Worm (Caenorhabditis elegans) whole organism, L2 larva: ENCODE data around the gene tmem-24.

Experiments
- C34F6.9 ChIP-seq: fragments of 150-350 bp; optimal IDR thresholded peaks from 2 replicates; lab custom pipeline; 2014; ENCODE audit warnings: missing biosample characterization, missing genetic modification characterization
- R02D3.7 ChIP-seq: fragments of 150-350 bp; optimal IDR thresholded peaks from 2 replicates; lab custom pipeline; 2014; ENCODE audit warnings: missing biosample characterization, missing genetic modification characterization
- Y55F3AM.14 ChIP-seq: fragments of 200-800 bp; sonication (Bioruptor generic); optimal IDR thresholded peaks from 2 replicates; lab custom pipeline; 2018; ENCODE audit warnings: mild to moderate bottlenecking, missing genetic modification characterization, missing compliant biosample characterization
- ZK546.5 ChIP-seq: sonication (generic microtip); optimal IDR thresholded peaks from 2 replicates; lab custom pipeline; 2017; ENCODE audit warnings: missing biosample characterization, missing genetic modification characterization
- alr-1 ChIP-seq: fragments of 150-350 bp; optimal IDR thresholded peaks from 2 replicates; lab custom pipeline; 2014; ENCODE audit warnings: missing biosample characterization, missing genetic modification characterization
- aly-2 ChIP-seq: fragments of 150-350 bp; optimal IDR thresholded peaks from 2 replicates; lab custom pipeline; 2014; ENCODE audit warnings: missing biosample characterization, missing genetic modification characterization
- ama-1 ChIP-seq: fragments of 150-350 bp; optimal IDR thresholded peaks from 2 replicates; lab custom pipeline; 2018; ENCODE audit warnings: inconsistent platforms
- blmp-1 ChIP-seq: sonication (generic microtip); optimal IDR thresholded peaks from 2 replicates; lab custom pipeline; 2017; ENCODE audit warnings: missing genetic modification characterization, mild to moderate bottlenecking, missing compliant biosample characterization, antibody characterized with exemption, moderate library complexity; ENCODE audit not compliant: insufficient read depth
- crh-2 ChIP-seq: sonication (generic microtip); optimal IDR thresholded peaks from 2 replicates; lab custom pipeline; 2017; ENCODE audit warnings: missing biosample characterization, missing genetic modification characterization
- dmd-4 ChIP-seq: sonication (generic microtip); optimal IDR thresholded peaks from 2 replicates; lab custom pipeline; 2017; ENCODE audit warnings: missing biosample characterization, missing genetic modification characterization
- egl-27 ChIP-seq: sonication (generic microtip); optimal IDR thresholded peaks from 3 replicates; lab custom pipeline; 2017; ENCODE audit warnings: missing biosample characterization, missing genetic modification reagents, missing genetic modification characterization
- elt-1 ChIP-seq: fragments of 150-350 bp; optimal IDR thresholded peaks from 2 replicates; lab custom pipeline; 2014; ENCODE audit warnings: missing biosample characterization, missing genetic modification characterization
- fos-1 ChIP-seq: fragments of 150-350 bp; optimal IDR thresholded peaks from 2 replicates; lab custom pipeline; 2014; ENCODE audit warnings: missing biosample characterization, missing genetic modification characterization
- gmeb-1 ChIP-seq: fragments of 150-350 bp; optimal IDR thresholded peaks from 2 replicates; lab custom pipeline; 2014; ENCODE audit warnings: missing biosample characterization, missing genetic modification characterization
- lin-11 ChIP-seq: fragments of 150-350 bp; sonication (generic microtip); optimal IDR thresholded peaks from 2 replicates; lab custom pipeline; 2014; ENCODE audit warnings: missing biosample characterization, missing genetic modification characterization, inconsistent platforms, mixed read lengths
- lin-39 ChIP-seq: fragments of 150-350 bp; optimal IDR thresholded peaks from 2 replicates; lab custom pipeline; 2014; ENCODE audit warnings: missing biosample characterization, missing genetic modification reagents, missing genetic modification characterization
- mab-5 ChIP-seq: fragments of 150-350 bp; optimal IDR thresholded peaks from 2 replicates; lab custom pipeline; 2014; ENCODE audit warnings: missing biosample characterization, missing genetic modification characterization
- mbf-1 ChIP-seq: sonication (generic microtip); optimal IDR thresholded peaks from 2 replicates; lab custom pipeline; 2017; ENCODE audit warnings: missing biosample characterization, missing genetic modification characterization
- mdl-1 ChIP-seq, 2 experiments: fragments of 150-350 bp in 1 of 2; sonication (generic microtip) in 1 of 2; optimal IDR thresholded peaks; 2 replicates each; lab custom pipeline; 2017; ENCODE audit warnings: missing biosample characterization in 2 of 2, missing genetic modification characterization in 2 of 2
- nhr-10 ChIP-seq: sonication (generic microtip); optimal IDR thresholded peaks from 2 replicates; lab custom pipeline; 2017; ENCODE audit warnings: missing biosample characterization, missing genetic modification characterization
- nhr-11 ChIP-seq: fragments of 150-350 bp; optimal IDR thresholded peaks from 2 replicates; lab custom pipeline; 2014; ENCODE audit warnings: missing biosample characterization, missing genetic modification characterization
- nhr-12 ChIP-seq: fragments of 150-350 bp; optimal IDR thresholded peaks from 2 replicates; lab custom pipeline; 2014; ENCODE audit warnings: missing biosample characterization, missing genetic modification characterization
- nhr-129 ChIP-seq: fragments of 150-350 bp; optimal IDR thresholded peaks from 2 replicates; lab custom pipeline; 2014; ENCODE audit warnings: missing biosample characterization, missing genetic modification characterization
- nhr-21 ChIP-seq: fragments of 150-350 bp; optimal IDR thresholded peaks from 2 replicates; lab custom pipeline; 2014; ENCODE audit warnings: missing biosample characterization, missing genetic modification characterization
- nhr-23 ChIP-seq: fragments of 150-350 bp; optimal IDR thresholded peaks from 2 replicates; lab custom pipeline; 2014; ENCODE audit warnings: missing biosample characterization, missing genetic modification reagents, missing genetic modification characterization
- nhr-237 ChIP-seq: fragments of 150-350 bp; optimal IDR thresholded peaks from 2 replicates; lab custom pipeline; 2014; ENCODE audit warnings: missing biosample characterization, missing genetic modification characterization
- nhr-25 ChIP-seq: fragments of 150-350 bp; sonication (generic microtip); optimal IDR thresholded peaks from 3 replicates; lab custom pipeline; 2014; ENCODE audit warnings: missing biosample characterization, missing genetic modification characterization
- nhr-77 ChIP-seq: fragments of 150-350 bp; optimal IDR thresholded peaks from 2 replicates; lab custom pipeline; 2014; ENCODE audit warnings: missing biosample characterization, missing genetic modification characterization
- peb-1 ChIP-seq: fragments of 150-350 bp; optimal IDR thresholded peaks from 2 replicates; lab custom pipeline; 2014; ENCODE audit warnings: missing biosample characterization, missing genetic modification characterization
- sem-4 ChIP-seq: fragments of 150-350 bp; optimal IDR thresholded peaks from 2 replicates; lab custom pipeline; 2014; ENCODE audit warnings: missing biosample characterization, missing genetic modification reagents, missing genetic modification characterization
- skn-1 ChIP-seq: sonication (generic microtip); optimal IDR thresholded peaks from 2 replicates; lab custom pipeline; 2017; ENCODE audit warnings: missing biosample characterization, missing genetic modification characterization
- sma-3 ChIP-seq: sonication (generic microtip); optimal IDR thresholded peaks from 2 replicates; lab custom pipeline; 2016; ENCODE audit warnings: missing genetic modification reagents, missing genetic modification characterization, missing compliant biosample characterization
- snpc-4 ChIP-seq: fragments of 150-350 bp; optimal IDR thresholded peaks from 2 replicates; lab custom pipeline; 2014; ENCODE audit warnings: missing biosample characterization, missing genetic modification characterization
- unc-55 ChIP-seq: fragments of 150-350 bp; sonication (generic microtip); optimal IDR thresholded peaks from 3 replicates; lab custom pipeline; 2014; ENCODE audit warnings: missing biosample characterization, missing genetic modification reagents, missing genetic modification characterization
- unc-62 ChIP-seq: fragments of 150-350 bp; optimal IDR thresholded peaks from 2 replicates; lab custom pipeline; 2014; ENCODE audit warnings: missing biosample characterization, missing genetic modification reagents, missing genetic modification characterization
- zag-1 ChIP-seq: fragments of 150-350 bp; optimal IDR thresholded peaks from 2 replicates; lab custom pipeline; 2014; ENCODE audit warnings: missing biosample characterization, missing genetic modification characterization
- ztf-1 ChIP-seq: fragments of 200-800 bp; sonication (Bioruptor generic); conservative IDR thresholded peaks from 2 replicates; pipeline ENCODE4 v1.3.6; 2022; ENCODE audit warnings: missing genetic modification characterization, missing compliant biosample characterization
- ztf-11 ChIP-seq: sonication (generic microtip); optimal IDR thresholded peaks from 2 replicates; lab custom pipeline; 2017; ENCODE audit warnings: missing biosample characterization, missing genetic modification characterization
- ztf-4 ChIP-seq: fragments of 150-350 bp; optimal IDR thresholded peaks from 2 replicates; lab custom pipeline; 2014; ENCODE audit warnings: missing biosample characterization, missing genetic modification characterization

The tmem-24 gene

ce11 chrX:3628016-3628415 is 16.7 kb downstream of the tmem-24 start, which contains the start of gene vep-2:
TSS of gene vep-2 (plus strand) at chrX:3628316.
- no peak for TF ChIP-seq elt-1 (tag; lab: Kevin White, UChicago)
- no peak for TF ChIP-seq snpc-4 (tag; lab: Kevin White, UChicago)
- no peak for TF ChIP-seq mab-5 (tag; lab: Kevin White, UChicago)
- no peak for TF ChIP-seq nhr-12
- no peak for TF ChIP-seq nhr-77 (tag; lab: Kevin White, UChicago)
- TF ChIP-seq R02D3.7: no peak
- TF ChIP-seq unc-62 (GFP tag; lab: Kevin White, UChicago): no peak
- no peak for TF ChIP-seq ztf-11
- TF ChIP-seq sma-3 (GFP tag; lab: Kevin White, UChicago): no peak
- no peak for TF ChIP-seq ama-1 (lab: Kevin White, UChicago)
- TF ChIP-seq ZK546.5: no peak
- no peak for TF ChIP-seq nhr-129
- TF ChIP-seq alr-1 (tag; lab: Kevin White, UChicago): no peak
- no peak for TF ChIP-seq ztf-4 (tag; lab: Kevin White, UChicago)
- TF ChIP-seq mdl-1 (tag; optimal IDR thresholded peaks at IDR 0.05; lab: Kevin White, UChicago): no peak

ce11 chrX:3625599-3625998 is 19.1 kb downstream of the tmem-24 start:
- TF ChIP-seq nhr-21 (tag; lab: Kevin White, UChicago): no peak
- TF ChIP-seq mdl-1 (tag; optimal IDR thresholded peaks at IDR 0.05; lab: Kevin White, UChicago): no peak
- TF ChIP-seq ztf-4 (tag; lab: Kevin White, UChicago): no peak
- TF ChIP-seq nhr-11 (tag; lab: Kevin White, UChicago): no peak
- TF ChIP-seq nhr-10 (tag; lab: Kevin White, UChicago): no peak

ce11 chrX:3623162-3623561 is 21.5 kb downstream of the tmem-24 start, which contains the start of gene C18B2.2:
TSS of gene C18B2.2 (plus strand) at chrX:3623462.
- TF ChIP-seq zag-1 (tag; lab: Kevin White, UChicago) (no peak), blmp-1 (tag; lab: Kevin White, UChicago) (no peak), nhr-23 (tag; lab: Kevin White, UChicago) (no peak), nhr-129 (no peak), unc-62 (GFP tag; lab: Kevin White, UChicago) (no peak), ZK546.5 (no peak), Y55F3AM.14 (GFP tag; lab: Kevin White, UChicago) (no peak), nhr-12 (no peak), skn-1 (tag; lab: Kevin White, UChicago) (no peak), lin-11 (no peak)

- TF ChIP-seq gmeb-1 (tag; lab: Kevin White, UChicago): no peak
- TF ChIP-seq nhr-21 (tag; lab: Kevin White, UChicago): no peak
- TF ChIP-seq peb-1 (tag; lab: Kevin White, UChicago): no peak
- TF ChIP-seq unc-55: no peak
- no peak for TF ChIP-seq lin-39 (tag; lab: Kevin White, UChicago)
- no peak for TF ChIP-seq aly-2 (tag; lab: Kevin White, UChicago)
- no peak for TF ChIP-seq mbf-1 (tag; lab: Kevin White, UChicago)
- TF ChIP-seq snpc-4 (tag; lab: Kevin White, UChicago): no peak
- no peak for TF ChIP-seq zag-1 (tag; lab: Kevin White, UChicago)
- TF ChIP-seq egl-27 (tag; lab: Kevin White, UChicago): no peak
- TF ChIP-seq alr-1 (tag; lab: Kevin White, UChicago): no peak
- no peak for TF ChIP-seq elt-1 (tag; lab: Kevin White, UChicago)
- no peak for TF ChIP-seq crh-2 (tag; lab: Kevin White, UChicago)
- TF ChIP-seq dmd-4: no peak
These were observed 25.9 kb downstream of the tmem-24 start for ce11 chrX:3618842-3619241.

ce11 chrX:3617218-3617617 is 27.5 kb downstream of the tmem-24 start, which contains the start of gene del-9:
TSS of gene del-9 (minus strand) at chrX:3617318.
- TF ChIP-seq nhr-25 (tag; lab: Kevin White, UChicago): no peak
- no peak for TF ChIP-seq sem-4
- no peak for TF ChIP-seq ama-1 (lab: Kevin White, UChicago)
- TF ChIP-seq nhr-237: no peak
- TF ChIP-seq ztf-1: no peak
- TF ChIP-seq peb-1 (tag; lab: Kevin White, UChicago): no peak
- no peak for TF ChIP-seq lin-11
- no peak for TF ChIP-seq crh-2 (tag; lab: Kevin White, UChicago)
- TF ChIP-seq mbf-1 (tag; lab: Kevin White, UChicago): no peak
- no peak for TF ChIP-seq nhr-11 (tag; lab: Kevin White, UChicago)
- TF ChIP-seq mdl-1 (tag; optimal IDR thresholded peaks at IDR 0.05; lab: Kevin White, UChicago): no peak
- no peak for TF ChIP-seq snpc-4 (tag; lab: Kevin White, UChicago)
- TF ChIP-seq ztf-4 (tag; lab: Kevin White, UChicago): no peak
- no peak for TF ChIP-seq fos-1 (tag; lab: Kevin White, UChicago)
- TF ChIP-seq sma-3 (GFP tag; lab: Kevin White, UChicago): no peak
- TF ChIP-seq C34F6.9 (tag; lab: Kevin White, UChicago): no peak
- no peak for TF ChIP-seq unc-55
